Worm (Caenorhabditis elegans) whole organism, L4 larva: Measurements from ENCODE around the gene pcyt-1.

ENCODE experiments used
- F10B5.3 ChIP-seq: sonication (generic microtip); optimal IDR thresholded peaks from 2 replicates; lab custom pipeline; 2016; ENCODE audit warnings: mild to moderate bottlenecking, missing genetic modification characterization, missing compliant biosample characterization
- F37D6.2 ChIP-seq: sonication (generic microtip); optimal IDR thresholded peaks from 2 replicates; lab custom pipeline; 2016; ENCODE audit warnings: mild to moderate bottlenecking, missing genetic modification characterization, missing compliant biosample characterization
- F44E2.7 ChIP-seq: fragments of 200-800 bp; sonication (Bioruptor generic); IDR thresholded peaks from 2 replicates; pipeline ENCODE4 v2.1.2; 2022; ENCODE audit warnings: missing genetic modification characterization, missing compliant biosample characterization
- F49E8.2 ChIP-seq: sonication (generic microtip); optimal IDR thresholded peaks from 2 replicates; lab custom pipeline; 2016; ENCODE audit warnings: missing compliant biosample characterization, mild to moderate bottlenecking, missing genetic modification characterization, borderline replicate concordance
- T20F7.1 ChIP-seq: fragments of 200-800 bp; sonication (Bioruptor generic); optimal IDR thresholded peaks from 2 replicates; lab custom pipeline; 2018; ENCODE audit warnings: mild to moderate bottlenecking, missing genetic modification characterization, missing compliant biosample characterization
- T26A8.4 ChIP-seq: fragments of 200-800 bp; sonication (Bioruptor generic); IDR thresholded peaks from 2 replicates; pipeline ENCODE4 v1.3.6; 2022; ENCODE audit warnings: missing genetic modification characterization, missing compliant biosample characterization
- Y5F2A.4 ChIP-seq: fragments of 200-800 bp; sonication (Bioruptor generic); optimal IDR thresholded peaks from 2 replicates; lab custom pipeline; 2018; ENCODE audit warnings: mild to moderate bottlenecking, missing genetic modification characterization, missing compliant biosample characterization
- aha-1 ChIP-seq: fragments of 150-350 bp; peaks from one replicate; lab custom pipeline; 2014; ENCODE audit warnings: missing biosample characterization, missing genetic modification characterization
- ama-1 ChIP-seq: fragments of 150-350 bp; optimal IDR thresholded peaks from 2 replicates; lab custom pipeline; 2014; ENCODE audit warnings: inconsistent platforms, mixed read lengths
- arid-1 ChIP-seq: fragments of 200-800 bp; sonication (Bioruptor generic); conservative IDR thresholded peaks from 2 replicates; pipeline ENCODE4 v1.3.6; 2022; ENCODE audit warnings: missing genetic modification reagents, missing genetic modification characterization, missing compliant biosample characterization
- ceh-32 ChIP-seq: sonication (generic microtip); optimal IDR thresholded peaks from 2 replicates; lab custom pipeline; 2016; ENCODE audit warnings: mild to moderate bottlenecking, missing genetic modification characterization, missing compliant biosample characterization; ENCODE audit not compliant: poor library complexity
- ceh-44 ChIP-seq: fragments of 200-800 bp; sonication (Bioruptor generic); IDR thresholded peaks from 2 replicates; pipeline ENCODE4 v1.3.6; 2022; ENCODE audit warnings: missing genetic modification reagents, missing genetic modification characterization, missing compliant biosample characterization
- cey-2 ChIP-seq: sonication (generic microtip); optimal IDR thresholded peaks from 3 replicates; lab custom pipeline; 2017; ENCODE audit warnings: missing genetic modification characterization, mild to moderate bottlenecking, missing compliant biosample characterization, antibody characterized with exemption, borderline replicate concordance; ENCODE audit not compliant: insufficient read depth
- dmd-9 ChIP-seq: fragments of 200-800 bp; sonication (Bioruptor generic); IDR thresholded peaks from 2 replicates; pipeline ENCODE4 v1.3.6; 2022; ENCODE audit warnings: missing genetic modification reagents, missing genetic modification characterization, missing compliant biosample characterization
- dpl-1 ChIP-seq: fragments of 150-350 bp; optimal IDR thresholded peaks from 2 replicates; lab custom pipeline; 2014; ENCODE audit warnings: missing biosample characterization, missing genetic modification reagents, missing genetic modification characterization
- dve-1 ChIP-seq: sonication (generic microtip); optimal IDR thresholded peaks from 2 replicates; lab custom pipeline; 2017; ENCODE audit warnings: antibody characterized with exemption, mild to moderate bottlenecking, missing genetic modification characterization, missing compliant biosample characterization; ENCODE audit not compliant: insufficient read depth
- hif-1 ChIP-seq, 2 experiments: sonication (generic microtip); optimal IDR thresholded peaks; 2 replicates each; lab custom pipeline; 2016 to 2017; ENCODE audit warnings: missing compliant biosample characterization in 2 of 2, missing genetic modification characterization in 2 of 2, missing genetic modification reagents in 2 of 2, missing genotype in 2 of 2, mild to moderate bottlenecking in 1 of 2
- hlh-11 ChIP-seq: fragments of 200-800 bp; sonication (Bioruptor generic); optimal IDR thresholded peaks from 2 replicates; lab custom pipeline; 2018; ENCODE audit warnings: mild to moderate bottlenecking, missing genetic modification characterization, missing compliant biosample characterization
- jun-1 ChIP-seq: fragments of 150-350 bp; optimal IDR thresholded peaks from 2 replicates; lab custom pipeline; 2014; ENCODE audit warnings: missing biosample characterization, missing genetic modification reagents, missing genetic modification characterization
- lim-7 ChIP-seq: fragments of 200-800 bp; sonication (Bioruptor generic); IDR thresholded peaks from 2 replicates; pipeline ENCODE4 v1.3.6; 2022; ENCODE audit warnings: missing genetic modification characterization, missing compliant biosample characterization
- lin-38 ChIP-seq: fragments of 200-800 bp; sonication (Bioruptor generic); IDR thresholded peaks from 2 replicates; pipeline ENCODE4 v1.3.6; 2022; ENCODE audit warnings: missing genetic modification reagents, missing genetic modification characterization, missing compliant biosample characterization
- lin-39 ChIP-seq: fragments of 150-350 bp; optimal IDR thresholded peaks from 2 replicates; lab custom pipeline; 2014; ENCODE audit warnings: missing biosample characterization, missing genetic modification reagents, missing genetic modification characterization
- lsy-2 ChIP-seq, 2 experiments: fragments of 150-350 bp in 1 of 2; sonication (generic microtip) in 1 of 2; optimal IDR thresholded peaks; 2 replicates each; lab custom pipeline; 2014 to 2017; ENCODE audit warnings: missing biosample characterization in 2 of 2, missing genetic modification characterization in 2 of 2
- madf-9 ChIP-seq: fragments of 200-800 bp; sonication (Bioruptor generic); conservative IDR thresholded peaks from 2 replicates; pipeline ENCODE4 v1.3.6; 2022; ENCODE audit warnings: missing genetic modification reagents, missing genetic modification characterization, missing compliant biosample characterization
- mdt-29 ChIP-seq: fragments of 200-800 bp; sonication (Bioruptor generic); IDR thresholded peaks from 2 replicates; pipeline ENCODE4 v1.3.6; 2022; ENCODE audit warnings: missing genetic modification reagents, missing genetic modification characterization, missing compliant biosample characterization
- mes-2 ChIP-seq: sonication (generic microtip); optimal IDR thresholded peaks from 2 replicates; lab custom pipeline; 2016; ENCODE audit warnings: missing genotype, mild to moderate bottlenecking, missing genetic modification characterization, missing compliant biosample characterization; ENCODE audit not compliant: poor library complexity, severe bottlenecking
- nhr-102 ChIP-seq: sonication (generic microtip); optimal IDR thresholded peaks from 2 replicates; lab custom pipeline; 2016; ENCODE audit warnings: mild to moderate bottlenecking, missing genetic modification characterization, moderate library complexity, missing compliant biosample characterization
- nhr-11 ChIP-seq: fragments of 150-350 bp; optimal IDR thresholded peaks from 2 replicates; lab custom pipeline; 2014; ENCODE audit warnings: missing biosample characterization, missing genetic modification characterization
- nhr-28 ChIP-seq: fragments of 150-350 bp; optimal IDR thresholded peaks from 2 replicates; lab custom pipeline; 2014; ENCODE audit warnings: missing biosample characterization, missing genetic modification characterization
- nhr-42 ChIP-seq: fragments of 200-800 bp; sonication (Bioruptor generic); IDR thresholded peaks from 2 replicates; pipeline ENCODE4 v1.3.6; 2022; ENCODE audit warnings: missing genetic modification characterization, missing compliant biosample characterization
- nhr-48 ChIP-seq: sonication (generic microtip); optimal IDR thresholded peaks from 2 replicates; lab custom pipeline; 2016; ENCODE audit warnings: mild to moderate bottlenecking, missing genetic modification characterization, missing compliant biosample characterization
- nhr-6 ChIP-seq: fragments of 150-350 bp; optimal IDR thresholded peaks from 2 replicates; lab custom pipeline; 2014; ENCODE audit warnings: missing biosample characterization, missing genetic modification characterization
- nhr-77 ChIP-seq: fragments of 150-350 bp; optimal IDR thresholded peaks from 2 replicates; lab custom pipeline; 2014; ENCODE audit warnings: missing biosample characterization, missing genetic modification characterization
- snpc-1.2 ChIP-seq: fragments of 200-800 bp; sonication (Bioruptor generic); IDR thresholded peaks from 2 replicates; pipeline ENCODE4 v1.3.6; 2022; ENCODE audit warnings: missing genetic modification reagents, missing genetic modification characterization, missing compliant biosample characterization
- spr-1 ChIP-seq: sonication (generic microtip); optimal IDR thresholded peaks from 2 replicates; lab custom pipeline; 2016; ENCODE audit warnings: mild to moderate bottlenecking, missing genetic modification characterization, missing compliant biosample characterization
- spr-3 ChIP-seq: fragments of 200-800 bp; sonication (Bioruptor generic); optimal IDR thresholded peaks from 2 replicates; lab custom pipeline; 2018; ENCODE audit warnings: mild to moderate bottlenecking, missing genetic modification characterization, missing compliant biosample characterization
- unc-130 ChIP-seq: sonication (generic microtip); optimal IDR thresholded peaks from 2 replicates; lab custom pipeline; 2016; ENCODE audit warnings: missing genetic modification reagents, missing genetic modification characterization, missing compliant biosample characterization
- unc-39 ChIP-seq: sonication (generic microtip); optimal IDR thresholded peaks from 2 replicates; lab custom pipeline; 2017; ENCODE audit warnings: missing biosample characterization, missing genetic modification characterization
- unc-62 ChIP-seq, 3 experiments: fragments of 150-350 bp in 1 of 3; sonication (generic microtip); optimal IDR thresholded peaks in 2 of 3; peaks in 1 of 3; 1 replicate in 1 of 3; 2 replicates in 2 of 3; lab custom pipeline; 2014 to 2017; ENCODE audit warnings: missing biosample characterization in 3 of 3, missing genetic modification characterization in 3 of 3, missing genetic modification reagents in 3 of 3, missing genotype in 1 of 3
- vab-7 ChIP-seq: fragments of 200-800 bp; sonication (Bioruptor generic); IDR thresholded peaks from 2 replicates; pipeline ENCODE4 v1.3.6; 2022; ENCODE audit warnings: missing genetic modification reagents, missing genetic modification characterization, missing compliant biosample characterization
- zip-2 ChIP-seq: fragments of 150-350 bp; optimal IDR thresholded peaks from 2 replicates; lab custom pipeline; 2014; ENCODE audit warnings: missing biosample characterization, missing genetic modification characterization
- ztf-7 ChIP-seq: fragments of 150-350 bp; optimal IDR thresholded peaks from 2 replicates; lab custom pipeline; 2014; ENCODE audit warnings: missing biosample characterization, missing genetic modification characterization

The pcyt-1 gene

ce11 chrX:7563425-7563824 lies 8.7 kb upstream of the pcyt-1 start:
- TF ChIP-seq madf-9: no peak
- no peak for TF ChIP-seq unc-130 (GFP tag; lab: Kevin White, UChicago)
- no peak for TF ChIP-seq arid-1
- no peak for TF ChIP-seq nhr-42 (GFP tag; lab: Robert Waterston, UW)
- TF ChIP-seq, all 104 proteins: peak for 0

DNA sequence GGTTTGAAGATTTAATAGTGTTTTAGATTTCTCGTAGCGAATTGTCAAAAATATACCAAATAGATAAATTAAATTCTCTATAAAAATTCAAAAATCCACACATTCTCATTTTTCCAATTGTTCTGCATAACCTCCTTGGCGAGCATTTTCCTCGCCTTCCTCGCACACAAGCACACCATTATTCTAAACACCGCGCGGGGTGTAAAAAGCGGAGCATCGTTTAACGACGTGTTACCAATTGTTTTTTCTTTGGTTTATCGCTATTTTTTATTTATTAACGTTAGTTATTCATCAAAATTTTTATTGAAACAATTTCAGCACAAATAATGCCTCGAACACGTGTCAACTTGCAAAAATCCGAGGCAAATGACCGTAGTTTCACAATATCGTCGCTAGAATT lies 7.2 kb upstream of the pcyt-1 start, which contains the start of gene vps-52:
vps-52 (plus strand) TSS at position 319 of the 400 bp plus-strand sequence.
- TF ChIP-seq aha-1 (tag; lab: Kevin White, UChicago): no peak
- peak; percentile 33 for TF ChIP-seq mes-2 (tag; lab: Kevin White, UChicago)
- peak; percentile 7 for TF ChIP-seq dve-1 (tag; lab: Kevin White, UChicago)
- peak; percentile 92 for TF ChIP-seq T20F7.1 (GFP tag; lab: Kevin White, UChicago)
- peak in 1 of 2 experiments; percentile 4 for TF ChIP-seq lsy-2 (tag; optimal IDR thresholded peaks at IDR 0.05; lab: Kevin White, UChicago)
- TF ChIP-seq Y5F2A.4 (GFP tag; lab: Kevin White, UChicago): no peak
- no peak for TF ChIP-seq spr-1 (tag; lab: Kevin White, UChicago)
- no peak for TF ChIP-seq lin-39 (tag; lab: Kevin White, UChicago)
- TF ChIP-seq, all 104 proteins: peak for 4

ce11 chrX:7568684-7569289 lies 3.4 kb upstream of the pcyt-1 start:
- TF ChIP-seq unc-62 (GFP tag; optimal IDR thresholded peaks at IDR 0.05 in 1 of 2; lab: Kevin White, UChicago): peak in 1 of 2 experiments; percentile 77
- no peak for TF ChIP-seq unc-62 (tag; optimal IDR thresholded peaks at IDR 0.05; lab: Kevin White, UChicago)
- no peak for TF ChIP-seq spr-3 (GFP tag; lab: Kevin White, UChicago)
- TF ChIP-seq dmd-9 (GFP tag; lab: Robert Waterston, UW): no peak
- TF ChIP-seq dpl-1 (GFP tag; lab: Kevin White, UChicago): no peak
- no peak for TF ChIP-seq nhr-77 (tag; lab: Kevin White, UChicago)
- no peak for TF ChIP-seq jun-1 (tag; lab: Kevin White, UChicago)
- TF ChIP-seq madf-9: no peak
- peak; percentile 8 for TF ChIP-seq hlh-11 (tag; lab: Kevin White, UChicago)
- TF ChIP-seq cey-2 (tag; lab: Kevin White, UChicago): no peak
- no peak for TF ChIP-seq lim-7 (GFP tag; lab: Robert Waterston, UW)
- no peak for TF ChIP-seq F44E2.7 (GFP tag; lab: Robert Waterston, UW)
- no peak for TF ChIP-seq hif-1 (tag; optimal IDR thresholded peaks at IDR 0.05; lab: Kevin White, UChicago)
- no peak for TF ChIP-seq vab-7 (GFP tag; lab: Robert Waterston, UW)
- 0 out of 2 replicates have a peak, but pooled peaks have one; percentile 10 for TF ChIP-seq lin-38 (GFP tag; lab: Robert Waterston, UW)
- no peak for TF ChIP-seq F37D6.2 (tag; lab: Kevin White, UChicago)
- no peak for TF ChIP-seq ceh-44 (GFP tag; lab: Robert Waterston, UW)
- peak; percentile 45 for TF ChIP-seq nhr-28 (tag; lab: Kevin White, UChicago)

DNA sequence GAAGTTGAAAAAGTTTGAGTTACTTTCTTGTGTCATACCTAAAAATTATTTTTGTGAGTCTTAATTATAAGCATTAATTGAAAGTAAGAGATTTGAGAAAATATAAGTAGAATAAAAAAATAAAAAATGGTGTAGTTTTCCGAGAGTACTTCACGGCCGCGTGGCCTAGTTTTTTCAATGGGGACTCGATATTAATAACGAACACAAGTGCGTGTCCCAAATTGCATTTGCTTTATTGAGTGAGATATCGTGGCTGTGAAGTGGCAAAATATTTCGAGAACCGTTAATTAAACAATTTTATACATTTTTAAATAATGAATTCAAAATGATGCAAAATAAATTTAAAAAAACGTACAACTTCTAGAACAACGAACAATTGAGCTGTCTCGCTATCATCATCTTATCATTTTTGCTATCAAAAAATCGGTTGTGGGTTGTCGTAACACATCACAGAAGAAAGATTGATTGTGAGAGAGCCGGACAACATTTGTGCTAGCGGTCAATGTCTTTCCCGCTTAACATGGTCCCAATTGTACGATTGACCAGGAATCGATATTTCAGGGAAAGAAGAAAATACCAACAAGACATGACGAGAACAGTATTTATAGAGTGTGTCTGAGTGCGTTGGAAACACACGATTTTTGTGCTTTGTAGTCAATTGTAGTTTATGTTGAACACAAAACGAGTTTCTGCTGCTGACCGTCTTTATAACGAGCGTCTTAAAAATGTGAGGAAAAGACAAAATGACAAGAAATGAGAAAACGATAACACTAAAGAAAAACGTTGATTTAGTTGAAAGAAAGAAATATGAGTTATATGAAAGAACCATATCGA lies 2.3 kb upstream of the pcyt-1 start, which contains the start of gene apy-1:
apy-1 (minus strand) TSS at position 38 of the 834 bp plus-strand sequence.
- TF ChIP-seq zip-2 (tag; lab: Kevin White, UChicago): no peak
- TF ChIP-seq ceh-32 (tag; lab: Kevin White, UChicago): no peak
- TF ChIP-seq nhr-11 (tag; lab: Kevin White, UChicago): no peak
- no peak for TF ChIP-seq lin-38 (GFP tag; lab: Robert Waterston, UW)
- TF ChIP-seq nhr-42 (GFP tag; lab: Robert Waterston, UW): no peak
- TF ChIP-seq F10B5.3 (tag; lab: Kevin White, UChicago): no peak
- peak; percentile 16 for TF ChIP-seq dve-1 (tag; lab: Kevin White, UChicago)
- no peak for TF ChIP-seq mdt-29 (GFP tag; lab: Robert Waterston, UW)
- no peak for TF ChIP-seq unc-39
- peak; percentile 47 for TF ChIP-seq ama-1 (lab: Kevin White, UChicago)
- no peak for TF ChIP-seq F49E8.2 (tag; lab: Kevin White, UChicago)
- TF ChIP-seq ztf-7: no peak
- TF ChIP-seq nhr-102: peak; percentile 32
- TF ChIP-seq nhr-6 (tag; lab: Kevin White, UChicago): no peak
- no peak for TF ChIP-seq T26A8.4
- TF ChIP-seq snpc-1.2 (GFP tag; lab: Robert Waterston, UW): no peak
- TF ChIP-seq nhr-48 (tag; lab: Kevin White, UChicago): peak; percentile 1
- TF ChIP-seq spr-3 (GFP tag; lab: Kevin White, UChicago): no peak
- TF ChIP-seq lin-39 (tag; lab: Kevin White, UChicago): no peak
